Fruit fly (Drosophila melanogaster): Measurements from ENCODE around the gene Sld5.
A peak's percentile ranks its signal among the peaks of the same experiment; 100 is the strongest.

Sld5 gene

DNA sequence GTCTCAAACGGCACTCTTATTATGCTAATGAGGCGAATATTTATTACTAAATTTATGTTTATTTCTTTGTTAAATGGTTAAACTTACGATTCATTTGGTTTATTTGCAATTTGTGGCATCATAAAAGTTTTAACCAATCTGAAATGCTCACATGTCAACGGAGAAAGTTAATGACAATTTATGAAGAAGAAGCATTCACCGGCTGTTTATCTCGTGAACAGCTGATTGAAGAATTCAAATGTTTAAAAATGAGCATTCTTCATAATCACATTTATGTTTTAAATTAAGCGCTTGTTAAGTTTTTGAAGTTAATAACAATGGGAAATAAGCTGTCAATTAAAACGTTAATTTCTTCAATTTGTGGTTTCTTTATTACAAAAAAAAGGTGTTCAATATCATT, 1.7 kb upstream of the Sld5 start, which contains the start of the genes PIG-P and Tcs6:
Gene PIG-P (minus strand): TSS at position 158 of the 400 bp plus-strand sequence.
Gene Tcs6 (minus strand): TSS at position 158 of the 400 bp plus-strand sequence.
- TF ChIP-seq EcR (GFP tag; optimal IDR thresholded peaks at IDR 0.05), result no peak
- no peak for TF ChIP-seq Ets98B (GFP tag; IDR thresholded peaks at IDR 0.05)
- TF ChIP-seq D1 (tag; optimal IDR thresholded peaks at IDR 0.05), result no peak
- TF ChIP-seq Pif1B (GFP tag; optimal IDR thresholded peaks at IDR 0.05), result no peak
- TF ChIP-seq CG8301 (tag; optimal IDR thresholded peaks at IDR 0.05), result no peak
- TF ChIP-seq CG9948 (tag; optimal IDR thresholded peaks at IDR 0.05), result no peak
- TF ChIP-seq CG15710 (tag; optimal IDR thresholded peaks at IDR 0.05), result no peak
- TF ChIP-seq CG13204 (GFP tag; optimal IDR thresholded peaks at IDR 0.05), result no peak
- no peak for TF ChIP-seq Snoo (tag; optimal IDR thresholded peaks at IDR 0.05)
- no peak for TF ChIP-seq gl (tag; optimal IDR thresholded peaks at IDR 0.05)
- TF ChIP-seq Pif1A (GFP tag; optimal IDR thresholded peaks at IDR 0.05), result no peak
- TF ChIP-seq CG12605 (GFP tag; IDR thresholded peaks at IDR 0.05), result no peak
- TF ChIP-seq CG32121 (GFP tag; IDR thresholded peaks at IDR 0.05), result no peak
- no peak for TF ChIP-seq fd96Ca (GFP tag; IDR thresholded peaks at IDR 0.05)
- TF ChIP-seq CG17806 (tag; optimal IDR thresholded peaks at IDR 0.05), result no peak
- no peak for TF ChIP-seq CG14655 (GFP tag; optimal IDR thresholded peaks at IDR 0.05)
- TF ChIP-seq rn (GFP tag; IDR thresholded peaks at IDR 0.05), result no peak
- TF ChIP-seq CG8159 (tag; optimal IDR thresholded peaks at IDR 0.05), result no peak
- TF ChIP-seq CG10348 (GFP tag; IDR thresholded peaks at IDR 0.05), result no peak

DNA sequence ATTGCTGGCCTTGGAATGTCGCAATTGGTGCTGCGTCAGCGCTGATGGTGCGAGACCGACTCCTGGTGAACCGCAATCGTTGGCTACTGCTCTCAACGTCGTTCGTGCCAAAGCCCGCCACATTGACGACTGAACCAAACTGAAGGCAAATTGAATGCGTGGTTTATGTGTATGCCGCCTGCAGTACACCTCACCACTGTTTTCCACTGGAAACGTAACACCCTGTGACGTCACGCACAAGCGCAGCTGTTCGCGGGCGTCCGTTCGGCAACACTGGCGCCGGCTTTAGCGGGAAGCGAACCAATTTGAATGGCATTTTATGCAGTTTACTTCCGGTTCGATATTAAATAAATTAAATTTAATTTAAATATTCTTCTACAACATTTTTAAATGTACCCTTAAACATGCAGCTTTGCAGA, 1.1 kb downstream of the Sld5 start, which contains the start of gene Cmpk:
Gene Cmpk (minus strand): TSS at position 225 of the 419 bp plus-strand sequence.
- peak; percentile 47 for TF ChIP-seq gl (tag; optimal IDR thresholded peaks at IDR 0.05)
- TF ChIP-seq Snoo (tag; optimal IDR thresholded peaks at IDR 0.05), result peak; percentile 83
- TF ChIP-seq CG17806 (tag; optimal IDR thresholded peaks at IDR 0.05), result no peak
- peak; percentile 14 for TF ChIP-seq CG34367 (tag; optimal IDR thresholded peaks at IDR 0.05)
- TF ChIP-seq CG8159 (tag; optimal IDR thresholded peaks at IDR 0.05), result peak; percentile 47
- peak; percentile 33 for TF ChIP-seq CG15710 (tag; optimal IDR thresholded peaks at IDR 0.05)
- peak; percentile 1 for TF ChIP-seq CG9948 (tag; optimal IDR thresholded peaks at IDR 0.05)
- TF ChIP-seq CG10348 (GFP tag; IDR thresholded peaks at IDR 0.05), result no peak
- no peak; the same call in 2 of the 3 replicates for TF ChIP-seq fd96Ca (GFP tag; IDR thresholded peaks at IDR 0.05)
- TF ChIP-seq CG32121 (GFP tag; IDR thresholded peaks at IDR 0.05), result peak; percentile 64
- TF ChIP-seq CG8301 (tag; optimal IDR thresholded peaks at IDR 0.05), result no peak
- peak; percentile 66 for TF ChIP-seq EcR (GFP tag; optimal IDR thresholded peaks at IDR 0.05)
- no peak for TF ChIP-seq Pif1A (GFP tag; optimal IDR thresholded peaks at IDR 0.05)
- peak; percentile 53; the same call in 1 of the 2 replicates for TF ChIP-seq CG12605 (GFP tag; IDR thresholded peaks at IDR 0.05)
- no peak for TF ChIP-seq CG13204 (GFP tag; optimal IDR thresholded peaks at IDR 0.05)
- TF ChIP-seq Ets98B (GFP tag; IDR thresholded peaks at IDR 0.05), result peak; percentile 70
- peak; percentile 59; the same call in 1 of the 3 replicates for TF ChIP-seq CG4496 (GFP tag; IDR thresholded peaks at IDR 0.05)

DNA sequence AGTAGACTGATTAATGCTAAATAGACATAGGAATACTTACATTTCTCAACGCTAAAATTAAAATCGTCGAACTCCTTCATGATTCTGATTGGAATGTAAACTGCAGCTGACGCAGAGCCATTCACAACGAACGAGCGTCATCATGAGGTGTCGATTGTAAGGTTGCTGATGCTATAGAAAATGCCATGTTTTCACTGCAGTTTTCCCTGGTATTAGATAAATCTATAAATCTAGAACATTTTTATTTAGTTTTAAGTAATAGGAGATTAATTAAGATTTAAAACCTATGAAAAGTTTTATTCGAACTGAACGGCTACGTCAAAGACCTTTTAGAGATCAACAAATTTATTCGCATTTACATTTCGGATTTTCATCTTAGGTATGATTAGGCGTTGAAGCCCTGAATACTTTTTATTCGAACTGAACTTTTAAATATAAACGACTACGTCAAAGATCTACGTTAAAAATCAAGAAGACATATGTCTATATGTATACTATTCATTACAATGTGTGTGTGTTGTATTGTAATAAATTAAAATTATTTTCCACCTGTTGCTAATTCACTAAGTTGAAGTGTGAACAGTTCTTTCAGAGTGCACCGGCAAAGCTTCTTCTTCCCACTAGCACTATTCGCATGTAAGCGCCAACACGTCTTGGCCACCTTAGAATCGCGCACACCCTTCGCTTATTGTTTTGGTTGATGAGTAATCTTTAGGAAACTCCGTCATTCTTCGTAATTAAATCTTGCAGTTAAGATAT, 4.0 kb downstream of the Sld5 start, which contains the start of the genes Exo84 and Vps2:
Gene Exo84 (minus strand): TSS at position 108 of the 759 bp plus-strand sequence.
Gene Vps2 (plus strand): TSS at position 672 of the 759 bp plus-strand sequence.
- TF ChIP-seq CG10348 (GFP tag; IDR thresholded peaks at IDR 0.05), result 0 out of 2 replicates have a peak, but pooled peaks have one; percentile 27
- TF ChIP-seq gl (tag; optimal IDR thresholded peaks at IDR 0.05), result no peak
- TF ChIP-seq Pif1B (GFP tag; optimal IDR thresholded peaks at IDR 0.05), result no peak
- TF ChIP-seq CG9948 (tag; optimal IDR thresholded peaks at IDR 0.05), result peak; percentile 47
- peak; percentile 53 for TF ChIP-seq CG15710 (tag; optimal IDR thresholded peaks at IDR 0.05)
- TF ChIP-seq CG17806 (tag; optimal IDR thresholded peaks at IDR 0.05), result peak; percentile 24
- peak; percentile 26 for TF ChIP-seq CG34367 (tag; optimal IDR thresholded peaks at IDR 0.05)
- peak; percentile 7 for TF ChIP-seq Snoo (tag; optimal IDR thresholded peaks at IDR 0.05)

DNA sequence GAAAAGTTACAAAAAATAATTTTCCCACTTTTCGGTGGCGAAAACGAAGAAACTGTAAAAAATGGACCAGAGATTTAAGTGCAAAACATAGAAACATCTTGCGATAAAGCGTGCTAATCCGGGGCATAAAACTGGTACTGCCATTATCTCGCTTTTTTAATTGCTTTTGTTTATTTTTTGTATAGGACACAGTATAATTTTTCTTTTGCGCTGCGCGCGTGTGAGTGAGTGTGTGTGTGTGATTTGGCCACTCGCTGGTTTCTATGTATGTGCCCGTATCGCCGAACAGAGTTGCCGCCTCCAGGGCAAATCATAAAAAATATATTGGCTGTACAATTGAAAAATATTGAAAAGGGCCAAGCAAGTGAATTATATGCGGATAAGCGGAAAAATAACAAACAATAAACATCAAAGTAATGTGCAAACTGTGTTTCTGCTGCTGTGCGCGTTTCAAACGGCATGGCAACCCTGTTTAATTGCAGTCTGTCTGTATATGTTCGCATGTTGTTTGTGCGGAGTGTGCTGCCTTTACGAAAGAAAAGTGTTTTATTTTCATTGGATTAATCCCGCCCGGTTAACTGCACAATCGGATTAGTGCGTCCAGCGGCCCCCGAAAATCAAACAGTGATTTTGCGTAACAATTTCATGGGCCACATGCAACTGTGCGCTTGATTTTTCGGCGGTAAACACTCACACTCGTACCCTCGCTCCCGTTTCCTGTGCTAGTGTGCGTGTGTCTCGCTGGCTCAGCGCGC, 14.0 kb downstream of the Sld5 start:
- TF ChIP-seq CG10348 (GFP tag; IDR thresholded peaks at IDR 0.05) (peak; percentile 91), CG8301 (tag; optimal IDR thresholded peaks at IDR 0.05) (peak; percentile 96), CG13204 (GFP tag; optimal IDR thresholded peaks at IDR 0.05) (peak; percentile 77), CG32121 (GFP tag; IDR thresholded peaks at IDR 0.05) (peak; percentile 98), gl (tag; optimal IDR thresholded peaks at IDR 0.05) (peak; percentile 84), CG4496 (GFP tag; IDR thresholded peaks at IDR 0.05) (peak; percentile 99), Pif1B (GFP tag; optimal IDR thresholded peaks at IDR 0.05) (peak; percentile 94), D1 (tag; optimal IDR thresholded peaks at IDR 0.05) (peak; percentile 59), CG34367 (tag; optimal IDR thresholded peaks at IDR 0.05) (peak; percentile 93), CG14655 (GFP tag; optimal IDR thresholded peaks at IDR 0.05) (peak; percentile 97), Pif1A (GFP tag; optimal IDR thresholded peaks at IDR 0.05) (peak; percentile 98), fd96Ca (GFP tag; IDR thresholded peaks at IDR 0.05) (peak; percentile 99), Snoo (tag; optimal IDR thresholded peaks at IDR 0.05) (peak; percentile 95), CG17806 (tag; optimal IDR thresholded peaks at IDR 0.05) (peak; percentile 95), EcR (GFP tag; optimal IDR thresholded peaks at IDR 0.05) (peak; percentile 17), CG15710 (tag; optimal IDR thresholded peaks at IDR 0.05) (peak; percentile 94), CG12605 (GFP tag; IDR thresholded peaks at IDR 0.05) (peak; percentile 96), CG9948 (tag; optimal IDR thresholded peaks at IDR 0.05) (peak; percentile 95), rn (GFP tag; IDR thresholded peaks at IDR 0.05) (peak; percentile 97), Ets98B (GFP tag; IDR thresholded peaks at IDR 0.05) (peak; percentile 99), CG8159 (tag; optimal IDR thresholded peaks at IDR 0.05) (peak; percentile 93)

Data from whole organism, pupa.